Fruit fly (Drosophila melanogaster) whole organism, embryonic: ENCODE results near the gene Lrr47.

Experiments used
- CG10462 ChIP-seq: fragments of 200-800 bp; sonication (Bioruptor generic); optimal IDR thresholded peaks from 2 replicates; lab custom pipeline; 2016; ENCODE audit warnings: missing biosample characterization, missing genetic modification characterization
- CG10543 ChIP-seq: fragments of 200-800 bp; sonication (Bioruptor generic); optimal IDR thresholded peaks from 3 replicates; lab custom pipeline; 2017; ENCODE audit warnings: missing biosample characterization, mild to moderate bottlenecking, missing genetic modification characterization, moderate library complexity
- CG11723 ChIP-seq: fragments of 200-800 bp; sonication (Bioruptor generic); optimal IDR thresholded peaks from 2 replicates; lab custom pipeline; 2017; ENCODE audit warnings: missing biosample characterization, mild to moderate bottlenecking, missing genetic modification characterization
- CG12155 ChIP-seq: fragments of 200-800 bp; sonication (Bioruptor generic); optimal IDR thresholded peaks from 3 replicates; lab custom pipeline; 2016; ENCODE audit warnings: missing biosample characterization, missing genetic modification characterization
- CG12219 ChIP-seq: fragments of 200-800 bp; sonication (Bioruptor generic); optimal IDR thresholded peaks from 3 replicates; lab custom pipeline; 2018; ENCODE audit warnings: missing biosample characterization, mild to moderate bottlenecking, missing genetic modification characterization
- CG12236 ChIP-seq: fragments of 200-800 bp; sonication (Bioruptor generic); optimal IDR thresholded peaks from 2 replicates; lab custom pipeline; 2016; ENCODE audit warnings: missing biosample characterization, missing genetic modification characterization
- CG12391 ChIP-seq: fragments of 200-800 bp; sonication (Bioruptor generic); optimal IDR thresholded peaks from 3 replicates; lab custom pipeline; 2018; ENCODE audit warnings: missing biosample characterization, mild to moderate bottlenecking, missing genetic modification characterization, moderate library complexity
- CG1602 ChIP-seq: fragments of 200-800 bp; sonication (Bioruptor generic); optimal IDR thresholded peaks from 3 replicates; lab custom pipeline; 2016; ENCODE audit warnings: missing biosample characterization, missing genetic modification characterization
- CG16813 ChIP-seq: fragments of 200-800 bp; sonication (Bioruptor generic); IDR thresholded peaks from 3 replicates; pipeline ENCODE4 v1.3.6; 2022; ENCODE audit warnings: missing biosample characterization, missing genetic modification characterization; ENCODE audit not compliant: partially characterized antibody
- CG17186 ChIP-seq: fragments of 200-800 bp; sonication (Bioruptor generic); optimal IDR thresholded peaks from 3 replicates; lab custom pipeline; 2017; ENCODE audit warnings: missing biosample characterization, missing genetic modification reagents, missing genetic modification characterization
- CG17568 ChIP-seq: fragments of 200-800 bp; sonication (Bioruptor generic); optimal IDR thresholded peaks from 2 replicates; lab custom pipeline; 2018; ENCODE audit warnings: missing biosample characterization, mild to moderate bottlenecking, missing genetic modification characterization, moderate library complexity
- CG1792 ChIP-seq: fragments of 200-800 bp; sonication (Bioruptor generic); optimal IDR thresholded peaks from 2 replicates; lab custom pipeline; 2016; ENCODE audit warnings: missing biosample characterization, missing genetic modification characterization
- CG3065 ChIP-seq: fragments of 200-800 bp; sonication (Bioruptor generic); optimal IDR thresholded peaks from 2 replicates; lab custom pipeline; 2016; ENCODE audit warnings: missing biosample characterization, missing genetic modification characterization
- CG34422 ChIP-seq: fragments of 200-800 bp; sonication (Bioruptor generic); IDR thresholded peaks from 3 replicates; pipeline ENCODE4 v1.3.6; 2022; ENCODE audit warnings: missing biosample characterization, missing genetic modification characterization
- CG6683 ChIP-seq: fragments of 200-800 bp; sonication (Bioruptor generic); optimal IDR thresholded peaks from 2 replicates; lab custom pipeline; 2017; ENCODE audit warnings: missing biosample characterization, mild to moderate bottlenecking, missing genetic modification characterization, missing genetic modification reagents
- CG7556 ChIP-seq: fragments of 200-800 bp; sonication (Bioruptor generic); optimal IDR thresholded peaks from 2 replicates; lab custom pipeline; 2017; ENCODE audit warnings: missing biosample characterization, mild to moderate bottlenecking, missing genetic modification characterization
- CG7745 ChIP-seq: fragments of 200-800 bp; sonication (Bioruptor generic); optimal IDR thresholded peaks from 2 replicates; lab custom pipeline; 2018; ENCODE audit warnings: missing biosample characterization, mild to moderate bottlenecking, missing genetic modification characterization, moderate library complexity
- Camta ChIP-seq: fragments of 200-800 bp; sonication (Bioruptor generic); optimal IDR thresholded peaks from 2 replicates; lab custom pipeline; 2016; ENCODE audit warnings: missing biosample characterization, missing genetic modification characterization
- CoRest ChIP-seq: fragments of 200-800 bp; sonication (Bioruptor generic); optimal IDR thresholded peaks from 3 replicates; lab custom pipeline; 2018; ENCODE audit warnings: missing biosample characterization, mild to moderate bottlenecking, missing genetic modification characterization, moderate library complexity
- D ChIP-seq, 2 experiments: fragments of 200-800 bp in 1 of 2; fragments of >200 bp in 1 of 2; sonication (Bioruptor generic) in 1 of 2; optimal IDR thresholded peaks; 2 replicates in 1 of 2; 3 replicates in 1 of 2; lab custom pipeline; 2017; ENCODE audit warnings: mild to moderate bottlenecking in 1 of 2, missing biosample characterization in 1 of 2, missing genetic modification characterization in 1 of 2, missing genetic modification reagents in 1 of 2
- Drgx ChIP-seq: fragments of 200-800 bp; sonication (Bioruptor generic); IDR thresholded peaks from 2 replicates; pipeline ENCODE4 v1.3.6; 2022; ENCODE audit warnings: missing biosample characterization, missing genetic modification characterization
- ERR ChIP-seq: fragments of 200-800 bp; sonication (Bioruptor generic); optimal IDR thresholded peaks from 2 replicates; lab custom pipeline; 2016; ENCODE audit warnings: missing biosample characterization, missing genetic modification characterization
- HmgZ ChIP-seq: fragments of 200-800 bp; sonication (Bioruptor generic); optimal IDR thresholded peaks from 2 replicates; lab custom pipeline; 2018; ENCODE audit warnings: missing biosample characterization, mild to moderate bottlenecking, missing genetic modification characterization
- Hmx ChIP-seq: fragments of 200-800 bp; sonication (Bioruptor generic); optimal IDR thresholded peaks from 2 replicates; lab custom pipeline; 2016; ENCODE audit warnings: missing biosample characterization, missing genetic modification characterization
- Hr3 ChIP-seq: fragments of 200-800 bp; sonication (Bioruptor generic); optimal IDR thresholded peaks from 3 replicates; lab custom pipeline; 2016; ENCODE audit warnings: missing biosample characterization, missing genetic modification characterization
- Hr39 ChIP-seq: fragments of >200 bp; optimal IDR thresholded peaks from 2 replicates; lab custom pipeline; 2017
- Lim3 ChIP-seq: fragments of 200-800 bp; sonication (Bioruptor generic); IDR thresholded peaks from 2 replicates; pipeline ENCODE4 v1.3.6; 2022; ENCODE audit warnings: missing biosample characterization, missing genetic modification characterization
- NFAT ChIP-seq: fragments of 200-800 bp; sonication (Bioruptor generic); IDR thresholded peaks from 2 replicates; pipeline ENCODE4 v1.3.6; 2022; ENCODE audit warnings: missing biosample characterization, missing genetic modification characterization
- NfI ChIP-seq: fragments of 200-800 bp; sonication (Bioruptor generic); optimal IDR thresholded peaks from 3 replicates; lab custom pipeline; 2018; ENCODE audit warnings: missing biosample characterization, mild to moderate bottlenecking, missing genetic modification characterization, moderate library complexity
- Ssrp ChIP-seq: fragments of 200-800 bp; sonication (Bioruptor generic); optimal IDR thresholded peaks from 2 replicates; lab custom pipeline; 2018; ENCODE audit warnings: missing biosample characterization, mild to moderate bottlenecking, missing genetic modification characterization, moderate library complexity
- Xrp1 ChIP-seq: fragments of 200-800 bp; sonication (Bioruptor generic); IDR thresholded peaks from 2 replicates; pipeline ENCODE4 v1.3.6; 2022; ENCODE audit warnings: missing biosample characterization, missing genetic modification characterization
- ap ChIP-seq: fragments of 200-800 bp; sonication (Bioruptor generic); IDR thresholded peaks from 2 replicates; pipeline ENCODE4 v1.3.6; 2022; ENCODE audit warnings: missing biosample characterization, missing genetic modification characterization
- az2 ChIP-seq: fragments of 200-800 bp; sonication (Bioruptor generic); optimal IDR thresholded peaks from 3 replicates; lab custom pipeline; 2016; ENCODE audit warnings: missing biosample characterization, missing genetic modification characterization
- bsh ChIP-seq, 2 experiments: fragments of 200-800 bp; sonication (Bioruptor generic); optimal IDR thresholded peaks; 2 replicates each; lab custom pipeline; 2017 to 2018; ENCODE audit warnings: mild to moderate bottlenecking in 2 of 2, missing biosample characterization in 2 of 2, missing genetic modification characterization in 2 of 2, moderate library complexity in 1 of 2
- crc ChIP-seq: fragments of 200-800 bp; sonication (Bioruptor generic); optimal IDR thresholded peaks from 2 replicates; lab custom pipeline; 2016; ENCODE audit warnings: missing biosample characterization, missing genetic modification characterization
- dpn ChIP-seq, 2 experiments: fragments of 200-800 bp; sonication (Bioruptor generic); optimal IDR thresholded peaks; 3 replicates each; lab custom pipeline; 2016; ENCODE audit warnings: missing biosample characterization in 2 of 2, missing genetic modification characterization in 2 of 2
- ems ChIP-seq: fragments of 200-800 bp; sonication (Bioruptor generic); optimal IDR thresholded peaks from 3 replicates; lab custom pipeline; 2016; ENCODE audit warnings: missing biosample characterization, missing genetic modification characterization
- fru ChIP-seq: fragments of >200 bp; optimal IDR thresholded peaks from 2 replicates; lab custom pipeline; 2017
- gcm2 ChIP-seq: fragments of 200-800 bp; sonication (Bioruptor generic); optimal IDR thresholded peaks from 2 replicates; lab custom pipeline; 2016; ENCODE audit warnings: missing biosample characterization, missing genetic modification characterization
- gsb ChIP-seq: fragments of 200-800 bp; sonication (Bioruptor generic); IDR thresholded peaks from 2 replicates; pipeline ENCODE4 v1.3.6; 2022; ENCODE audit warnings: missing biosample characterization, missing genetic modification characterization
- hth ChIP-seq: fragments of >200 bp; optimal IDR thresholded peaks from 2 replicates; lab custom pipeline; 2017; ENCODE audit warnings: inconsistent platforms
- lola ChIP-seq, 3 experiments: fragments of >200 bp in 2 of 3; fragments of 200-800 bp in 1 of 3; sonication (Bioruptor generic) in 1 of 3; optimal IDR thresholded peaks; 2 replicates each; lab custom pipeline; 2017 to 2019; ENCODE audit warnings: missing biosample characterization in 3 of 3, missing genetic modification characterization in 3 of 3, mild to moderate bottlenecking in 1 of 3, moderate library complexity in 1 of 3
- mirr ChIP-seq: fragments of 200-800 bp; sonication (Bioruptor generic); optimal IDR thresholded peaks from 3 replicates; lab custom pipeline; 2018; ENCODE audit warnings: missing biosample characterization, mild to moderate bottlenecking, missing genetic modification characterization
- odd ChIP-seq: fragments of 200-800 bp; sonication (Bioruptor generic); optimal IDR thresholded peaks from 2 replicates; lab custom pipeline; 2017; ENCODE audit warnings: missing biosample characterization, mild to moderate bottlenecking, missing genetic modification characterization
- phol ChIP-seq: fragments of 200-800 bp; sonication (Bioruptor generic); optimal IDR thresholded peaks from 3 replicates; lab custom pipeline; 2018; ENCODE audit warnings: missing biosample characterization, mild to moderate bottlenecking, missing genetic modification characterization, moderate library complexity
- run ChIP-seq: fragments of 200-800 bp; sonication (Bioruptor generic); optimal IDR thresholded peaks from 3 replicates; lab custom pipeline; 2018; ENCODE audit warnings: missing biosample characterization, mild to moderate bottlenecking, missing genetic modification characterization
- sc ChIP-seq, 3 experiments: fragments of >200 bp in 2 of 3; fragments of 200-800 bp in 1 of 3; sonication (Bioruptor generic) in 1 of 3; optimal IDR thresholded peaks; 2 replicates in 2 of 3; 3 replicates in 1 of 3; lab custom pipeline; 2017; ENCODE audit warnings: mild to moderate bottlenecking in 1 of 3, missing biosample characterization in 1 of 3, missing genetic modification characterization in 1 of 3, missing genetic modification reagents in 1 of 3
- sima ChIP-seq: fragments of 200-800 bp; sonication (Bioruptor generic); optimal IDR thresholded peaks from 2 replicates; lab custom pipeline; 2016; ENCODE audit warnings: missing biosample characterization, missing genetic modification characterization
- sr ChIP-seq: fragments of 200-800 bp; sonication (Bioruptor generic); IDR thresholded peaks from 3 replicates; pipeline ENCODE4 v1.3.6; 2022; ENCODE audit warnings: missing biosample characterization, missing genetic modification characterization
- stc ChIP-seq: fragments of 200-800 bp; sonication (Bioruptor generic); IDR thresholded peaks from 2 replicates; pipeline ENCODE4 v1.3.6; 2022; ENCODE audit warnings: missing biosample characterization, missing genetic modification characterization

Lrr47 gene

dm6 chr2L:10506557-10507252 is 10.4 kb upstream of the Lrr47 start, which contains the start of the genes Myo31DF and CG6094 (continued):
- TF ChIP-seq hth (lab: Kevin White, UChicago) (no peak), CG1602 (GFP tag; lab: Kevin White, UChicago) (no peak), CG16813 (GFP tag; lab: Robert Waterston, UW) (no peak), Drgx (GFP tag; lab: Robert Waterston, UW) (no peak), CG12236 (GFP tag; lab: Kevin White, UChicago) (no peak), ERR (GFP tag; lab: Kevin White, UChicago) (peak; percentile 54), NFAT (GFP tag; lab: Robert Waterston, UW) (peak; percentile 49; the same call in 1 of the 2 replicates), CG7745 (tag; lab: Kevin White, UChicago) (no peak), CoRest (tag; lab: Kevin White, UChicago) (peak; percentile 67), Hr39 (lab: Kevin White, UChicago) (no peak), sc (optimal IDR thresholded peaks at IDR 0.05; lab: Kevin White, UChicago) (no peak), sc (GFP tag; optimal IDR thresholded peaks at IDR 0.05; lab: Kevin White, UChicago) (no peak), sima (GFP tag; lab: Kevin White, UChicago) (no peak), CG7556 (no peak), CG12155 (peak; percentile 50), mirr (GFP tag; lab: Kevin White, UChicago) (peak; percentile 32), sr (GFP tag; lab: Robert Waterston, UW) (peak; percentile 46; the same call in 1 of the 3 replicates), CG12219 (GFP tag; lab: Kevin White, UChicago) (no peak), CG17186 (GFP tag; lab: Kevin White, UChicago) (peak; percentile 97), CG1792 (GFP tag; lab: Kevin White, UChicago) (no peak), Camta (GFP tag; lab: Kevin White, UChicago) (peak; percentile 29), fru (lab: Kevin White, UChicago) (no peak), Lim3 (GFP tag; lab: Robert Waterston, UW) (no peak), CG34422 (GFP tag; lab: Robert Waterston, UW) (peak; percentile 81; the same call in 1 of the 3 replicates), HmgZ (peak; percentile 81), bsh (GFP tag; optimal IDR thresholded peaks at IDR 0.05; lab: Kevin White, UChicago) (no peak), Hmx (no peak), dpn (GFP tag; optimal IDR thresholded peaks at IDR 0.05; lab: Kevin White, UChicago) (peak; percentile 16 to 39), NfI (peak; percentile 27), CG10462 (GFP tag; lab: Kevin White, UChicago) (no peak), gcm2 (GFP tag; lab: Kevin White, UChicago) (no peak), CG6683 (GFP tag; lab: Kevin White, UChicago) (no peak), run (peak; percentile 55), lola (GFP tag; optimal IDR thresholded peaks at IDR 0.05; lab: Kevin White, UChicago) (no peak), D (optimal IDR thresholded peaks at IDR 0.05; lab: Kevin White, UChicago) (peak; percentile 65), D (GFP tag; optimal IDR thresholded peaks at IDR 0.05; lab: Kevin White, UChicago) (peak; percentile 15), Hr3 (GFP tag; lab: Kevin White, UChicago) (no peak), odd (GFP tag; lab: Kevin White, UChicago) (no peak), CG10543 (GFP tag; lab: Kevin White, UChicago) (peak; percentile 44), gsb (GFP tag; lab: Robert Waterston, UW) (no peak), CG17568 (no peak), Xrp1 (GFP tag; lab: Robert Waterston, UW) (peak; percentile 29; the same call in 1 of the 2 replicates), CG3065 (GFP tag; lab: Kevin White, UChicago) (no peak), CG12391 (peak; percentile 35), crc (GFP tag; lab: Kevin White, UChicago) (no peak), stc (GFP tag; lab: Robert Waterston, UW) (no peak), ap (GFP tag; lab: Robert Waterston, UW) (no peak), Ssrp (tag; lab: Kevin White, UChicago) (no peak), phol (peak; percentile 84), az2 (GFP tag; lab: Kevin White, UChicago) (no peak), CG11723 (no peak), ems (GFP tag; lab: Kevin White, UChicago) (peak; percentile 68)
